Fruit fly (Drosophila melanogaster) whole organism, embryonic: ENCODE data around the gene RhoGAP19D.

Experiments
- Aef1 ChIP-seq: fragments of 200-800 bp; sonication (Bioruptor generic); IDR thresholded peaks from 3 replicates; pipeline ENCODE4 v1.3.6; 2022; ENCODE audit warnings: missing biosample characterization, missing genetic modification characterization
- CG10274 ChIP-seq: fragments of 200-800 bp; sonication (Bioruptor generic); optimal IDR thresholded peaks from 3 replicates; lab custom pipeline; 2017; ENCODE audit warnings: missing biosample characterization, mild to moderate bottlenecking, missing genetic modification characterization
- CG11085 ChIP-seq: fragments of 200-800 bp; sonication (Bioruptor generic); IDR thresholded peaks from 2 replicates; pipeline ENCODE4 v1.3.6; 2022; ENCODE audit warnings: missing biosample characterization, missing genetic modification characterization
- CG13296 ChIP-seq: fragments of 200-800 bp; sonication (Bioruptor generic); optimal IDR thresholded peaks from 3 replicates; lab custom pipeline; 2018; ENCODE audit warnings: missing biosample characterization, mild to moderate bottlenecking, missing genetic modification characterization
- CG2120 ChIP-seq: fragments of 200-800 bp; sonication (Bioruptor generic); optimal IDR thresholded peaks from 3 replicates; lab custom pipeline; 2016; ENCODE audit warnings: missing biosample characterization, missing genetic modification characterization
- CG3281 ChIP-seq: fragments of 200-800 bp; sonication (Bioruptor generic); optimal IDR thresholded peaks from 3 replicates; lab custom pipeline; 2017; ENCODE audit warnings: missing biosample characterization, mild to moderate bottlenecking, missing genetic modification characterization
- CG34376 ChIP-seq: fragments of 200-800 bp; sonication (Bioruptor generic); optimal IDR thresholded peaks from 2 replicates; lab custom pipeline; 2018; ENCODE audit warnings: missing biosample characterization, mild to moderate bottlenecking, missing genetic modification characterization
- CG43689 ChIP-seq: fragments of 200-800 bp; sonication (Bioruptor generic); IDR thresholded peaks from 2 replicates; pipeline ENCODE4 v1.3.6; 2022; ENCODE audit warnings: missing biosample characterization, missing genetic modification characterization
- CG7372 ChIP-seq: fragments of 200-800 bp; sonication (Bioruptor generic); IDR thresholded peaks from 2 replicates; pipeline ENCODE4 v1.3.6; 2022; ENCODE audit warnings: missing biosample characterization, missing genetic modification characterization
- CG8765 ChIP-seq: fragments of 200-800 bp; sonication (Bioruptor generic); IDR thresholded peaks from 2 replicates; pipeline ENCODE4 v1.3.6; 2022; ENCODE audit warnings: missing biosample characterization, missing genetic modification characterization
- Camta ChIP-seq: fragments of 200-800 bp; sonication (Bioruptor generic); optimal IDR thresholded peaks from 2 replicates; lab custom pipeline; 2016; ENCODE audit warnings: missing biosample characterization, missing genetic modification characterization
- CrebB ChIP-seq: fragments of 200-800 bp; sonication (Bioruptor generic); optimal IDR thresholded peaks from 3 replicates; lab custom pipeline; 2018; ENCODE audit warnings: missing biosample characterization, mild to moderate bottlenecking, missing genetic modification characterization
- Dip2 ChIP-seq: fragments of 200-800 bp; sonication (Bioruptor generic); IDR thresholded peaks from 2 replicates; pipeline ENCODE4 v1.3.6; 2022; ENCODE audit warnings: missing biosample characterization, missing genetic modification characterization
- Doc2 ChIP-seq: fragments of 200-800 bp; sonication (Bioruptor generic); IDR thresholded peaks from 2 replicates; pipeline ENCODE4 v1.3.6; 2022; ENCODE audit warnings: missing biosample characterization, missing genetic modification characterization
- Gug ChIP-seq: fragments of 200-800 bp; sonication (Bioruptor generic); IDR thresholded peaks from 4 replicates; pipeline ENCODE4 v1.3.6; 2022; ENCODE audit warnings: missing biosample characterization, missing genetic modification characterization
- Hr78 ChIP-seq, 2 experiments: fragments of 200-800 bp in 1 of 2; fragments of >200 bp in 1 of 2; sonication (Bioruptor generic) in 1 of 2; optimal IDR thresholded peaks; 2 replicates each; lab custom pipeline; 2017 to 2019; ENCODE audit warnings: missing biosample characterization in 2 of 2, missing genetic modification characterization in 2 of 2, mild to moderate bottlenecking in 1 of 2, moderate library complexity in 1 of 2
- Max ChIP-seq: fragments of 200-800 bp; sonication (Bioruptor generic); optimal IDR thresholded peaks from 2 replicates; lab custom pipeline; 2016; ENCODE audit warnings: missing biosample characterization, mild to moderate bottlenecking, missing genetic modification characterization
- Mrtf ChIP-seq: fragments of 200-800 bp; sonication (Bioruptor generic); IDR thresholded peaks from 3 replicates; pipeline ENCODE4 v1.3.6; 2022; ENCODE audit warnings: missing biosample characterization, missing genetic modification characterization
- Neu2 ChIP-seq: fragments of 200-800 bp; sonication (Bioruptor generic); optimal IDR thresholded peaks from 3 replicates; lab custom pipeline; 2016; ENCODE audit warnings: missing biosample characterization, missing genetic modification characterization, borderline replicate concordance
- Opbp ChIP-seq: fragments of 200-800 bp; sonication (Bioruptor generic); IDR thresholded peaks from 3 replicates; pipeline ENCODE4 v1.3.6; 2022; ENCODE audit warnings: missing biosample characterization, missing genetic modification characterization; ENCODE audit not compliant: partially characterized antibody
- Pdp1 ChIP-seq, 2 experiments: fragments of 200-800 bp; sonication (Bioruptor generic); optimal IDR thresholded peaks; 3 replicates each; lab custom pipeline; 2016; ENCODE audit warnings: missing biosample characterization in 2 of 2, missing genetic modification characterization in 2 of 2, mild to moderate bottlenecking in 1 of 2, moderate library complexity in 1 of 2
- Six4 ChIP-seq: fragments of 200-800 bp; sonication (Bioruptor generic); optimal IDR thresholded peaks from 2 replicates; lab custom pipeline; 2016; ENCODE audit warnings: missing biosample characterization, missing genetic modification characterization
- Trl ChIP-seq, 3 experiments: fragments of >200 bp in 2 of 3; fragments of 200-800 bp in 1 of 3; sonication (Bioruptor generic) in 1 of 3; optimal IDR thresholded peaks; 2 replicates in 1 of 3; 3 replicates in 2 of 3; lab custom pipeline; 2016 to 2017; ENCODE audit warnings: missing biosample characterization in 1 of 3, missing genetic modification characterization in 1 of 3
- Xbp1 ChIP-seq: fragments of 200-800 bp; sonication (Bioruptor generic); optimal IDR thresholded peaks from 3 replicates; lab custom pipeline; 2016; ENCODE audit warnings: missing biosample characterization, mild to moderate bottlenecking, missing genetic modification characterization
- al ChIP-seq: fragments of 200-800 bp; sonication (Bioruptor generic); IDR thresholded peaks from 2 replicates; pipeline ENCODE4 v1.3.6; 2022; ENCODE audit warnings: missing biosample characterization, missing genetic modification characterization
- aop ChIP-seq: fragments of 200-800 bp; sonication (Bioruptor generic); IDR thresholded peaks from 2 replicates; pipeline ENCODE4 v1.3.6; 2022; ENCODE audit warnings: missing biosample characterization, missing genetic modification characterization
- ash1 ChIP-seq: fragments of 200-800 bp; sonication (Bioruptor generic); optimal IDR thresholded peaks from 2 replicates; lab custom pipeline; 2018; ENCODE audit warnings: missing biosample characterization, mild to moderate bottlenecking, missing genetic modification characterization
- bsh ChIP-seq, 2 experiments: fragments of 200-800 bp; sonication (Bioruptor generic); optimal IDR thresholded peaks; 2 replicates each; lab custom pipeline; 2017 to 2018; ENCODE audit warnings: mild to moderate bottlenecking in 2 of 2, missing biosample characterization in 2 of 2, missing genetic modification characterization in 2 of 2, moderate library complexity in 1 of 2
- cad ChIP-seq: fragments of >200 bp; optimal IDR thresholded peaks from 2 replicates; lab custom pipeline; 2017; ENCODE audit warnings: missing biosample characterization, missing genetic modification characterization
- disco-r ChIP-seq: fragments of 200-800 bp; sonication (Bioruptor generic); optimal IDR thresholded peaks from 2 replicates; lab custom pipeline; 2016; ENCODE audit warnings: missing biosample characterization, missing genetic modification characterization
- ewg ChIP-seq: fragments of 200-800 bp; sonication (Bioruptor generic); optimal IDR thresholded peaks from 3 replicates; lab custom pipeline; 2017; ENCODE audit warnings: mild to moderate bottlenecking, missing biosample characterization, missing genetic modification reagents, missing genetic modification characterization
- gce ChIP-seq: fragments of 200-800 bp; sonication (Bioruptor generic); IDR thresholded peaks from 3 replicates; pipeline ENCODE4 v1.3.6; 2022; ENCODE audit warnings: missing biosample characterization, missing genetic modification characterization
- gfzf ChIP-seq: fragments of 200-800 bp; sonication (Bioruptor generic); optimal IDR thresholded peaks from 2 replicates; lab custom pipeline; 2016; ENCODE audit warnings: missing biosample characterization, mild to moderate bottlenecking, missing genetic modification characterization, moderate library complexity
- knrl ChIP-seq: fragments of 200-800 bp; sonication (Bioruptor generic); IDR thresholded peaks from 3 replicates; pipeline ENCODE4 v1.3.6; 2022; ENCODE audit warnings: missing biosample characterization, missing genetic modification characterization; ENCODE audit not compliant: partially characterized antibody
- lbe ChIP-seq: fragments of 200-800 bp; sonication (Bioruptor generic); optimal IDR thresholded peaks from 2 replicates; lab custom pipeline; 2016; ENCODE audit warnings: missing biosample characterization, mild to moderate bottlenecking, missing genetic modification characterization
- repo ChIP-seq: fragments of 200-800 bp; sonication (Bioruptor generic); optimal IDR thresholded peaks from 2 replicates; lab custom pipeline; 2016; ENCODE audit warnings: missing biosample characterization, missing genetic modification characterization
- sr ChIP-seq: fragments of 200-800 bp; sonication (Bioruptor generic); IDR thresholded peaks from 3 replicates; pipeline ENCODE4 v1.3.6; 2022; ENCODE audit warnings: missing biosample characterization, missing genetic modification characterization
- ssp ChIP-seq: fragments of 200-800 bp; sonication (Bioruptor generic); IDR thresholded peaks from 2 replicates; pipeline ENCODE4 v1.3.6; 2022; ENCODE audit warnings: missing biosample characterization, missing genetic modification characterization
- tap ChIP-seq: fragments of 200-800 bp; optimal IDR thresholded peaks from 3 replicates; lab custom pipeline; 2019; ENCODE audit warnings: missing biosample characterization, mild to moderate bottlenecking, missing genetic modification characterization, moderate library complexity
- tio ChIP-seq: fragments of 200-800 bp; sonication (Bioruptor generic); optimal IDR thresholded peaks from 2 replicates; lab custom pipeline; 2017; ENCODE audit warnings: missing biosample characterization, missing genetic modification characterization, inconsistent platforms
- twi ChIP-seq: fragments of 200-800 bp; optimal IDR thresholded peaks from 2 replicates; lab custom pipeline; 2019; ENCODE audit warnings: missing biosample characterization, mild to moderate bottlenecking, missing genetic modification characterization, moderate library complexity

RhoGAP19D gene

dm6 chrX:20429482-20430204 is 80.9 kb downstream of the RhoGAP19D start, which contains the start of the genes CG11710 and mal (continued):
- TF ChIP-seq Neu2 (GFP tag; lab: Kevin White, UChicago) = no peak
- peak; percentile 56; the same call in 1 of the 2 replicates for TF ChIP-seq al (GFP tag; lab: Robert Waterston, UW)
- peak; percentile 73; the same call in 1 of the 2 replicates for TF ChIP-seq CG7372 (GFP tag; lab: Robert Waterston, UW)
- peak; percentile 73 to 82 for TF ChIP-seq Pdp1 (GFP tag; optimal IDR thresholded peaks at IDR 0.05; lab: Kevin White, UChicago)
- TF ChIP-seq CG10274 (GFP tag; lab: Kevin White, UChicago) = peak; percentile 67
- TF ChIP-seq cad (GFP tag; lab: Kevin White, UChicago) = no peak
- no peak for TF ChIP-seq Doc2 (GFP tag; lab: Robert Waterston, UW)
- TF ChIP-seq lbe (GFP tag; lab: Kevin White, UChicago) = peak; percentile 67
- TF ChIP-seq bsh (GFP tag; optimal IDR thresholded peaks at IDR 0.05; lab: Kevin White, UChicago) = peak; percentile 40 to 69
- no peak for TF ChIP-seq Trl (optimal IDR thresholded peaks at IDR 0.05; lab: Kevin White, UChicago)
- peak; percentile 63 for TF ChIP-seq Trl (GFP tag; optimal IDR thresholded peaks at IDR 0.05; lab: Kevin White, UChicago)
- TF ChIP-seq gfzf (GFP tag; lab: Kevin White, UChicago) = no peak
- no peak for TF ChIP-seq sr (GFP tag; lab: Robert Waterston, UW)
- TF ChIP-seq Xbp1 (GFP tag; lab: Kevin White, UChicago) = peak; percentile 73
- peak; percentile 86 for TF ChIP-seq CG13296 (GFP tag; lab: Kevin White, UChicago)
- TF ChIP-seq Dip2 (GFP tag; lab: Robert Waterston, UW) = no peak
- TF ChIP-seq Gug = peak; percentile 74; the same call in 3 of the 4 replicates
- TF ChIP-seq gce (GFP tag; lab: Robert Waterston, UW) = peak; percentile 33; the same call in 1 of the 3 replicates
- TF ChIP-seq CG11085 = peak; percentile 57; the same call in 1 of the 2 replicates
- no peak for TF ChIP-seq tio (GFP tag; lab: Kevin White, UChicago)
- TF ChIP-seq twi (tag; lab: Kevin White, UChicago) = peak; percentile 61
- peak; percentile 49 for TF ChIP-seq CG34376 (GFP tag; lab: Kevin White, UChicago)
- TF ChIP-seq CG43689 (GFP tag; lab: Robert Waterston, UW) = no peak; the same call in 1 of the 2 replicates
- no peak for TF ChIP-seq disco-r (GFP tag; lab: Kevin White, UChicago)
- TF ChIP-seq Max (GFP tag; lab: Kevin White, UChicago) = peak; percentile 72
- TF ChIP-seq ewg = peak; percentile 42
- TF ChIP-seq CG3281 (GFP tag; lab: Kevin White, UChicago) = peak; percentile 84
- peak; percentile 78 for TF ChIP-seq Aef1 (GFP tag; lab: Robert Waterston, UW)
- peak; percentile 79 for TF ChIP-seq tap (tag; lab: Kevin White, UChicago)
- peak; percentile 11 for TF ChIP-seq CrebB (tag; lab: Kevin White, UChicago)
- TF ChIP-seq CG8765 = no peak
- TF ChIP-seq repo (GFP tag; lab: Kevin White, UChicago) = peak; percentile 72
- TF ChIP-seq CG2120 (GFP tag; lab: Kevin White, UChicago) = peak; percentile 85
- no peak for TF ChIP-seq Hr78 (GFP tag; optimal IDR thresholded peaks at IDR 0.05; lab: Kevin White, UChicago)
- peak; percentile 67 for TF ChIP-seq Camta (GFP tag; lab: Kevin White, UChicago)
- TF ChIP-seq ssp (GFP tag; lab: Robert Waterston, UW) = peak; percentile 69
- peak; percentile 57; the same call in 1 of the 3 replicates for TF ChIP-seq Mrtf (GFP tag; lab: Robert Waterston, UW)
- no peak for TF ChIP-seq aop (GFP tag; lab: Robert Waterston, UW)
- TF ChIP-seq knrl = no peak
- peak; percentile 81 for TF ChIP-seq Six4
- peak; percentile 62; the same call in 1 of the 3 replicates for TF ChIP-seq Opbp (GFP tag; lab: Robert Waterston, UW)
- TF ChIP-seq ash1 (GFP tag; lab: Kevin White, UChicago) = no peak
- TF ChIP-seq, all 482 proteins: peak for 315
